Worm (Caenorhabditis elegans) whole organism, L3 larva: Measurements from ENCODE around the gene tbb-1.
"Not testable (repeated sequence)": the region's sequence is repeated elsewhere in the genome, so short reads cannot be mapped to it uniquely, and the experiment has no call there.

ENCODE experiments used
- ZK546.5 ChIP-seq: sonication (generic microtip); optimal IDR thresholded peaks from 2 replicates; lab custom pipeline; 2017; ENCODE audit warnings: missing biosample characterization, missing genetic modification characterization
- aly-2 ChIP-seq: fragments of 150-350 bp; optimal IDR thresholded peaks from 2 replicates; lab custom pipeline; 2014; ENCODE audit warnings: missing biosample characterization, missing genetic modification characterization
- ama-1 ChIP-seq: fragments of 150-350 bp; optimal IDR thresholded peaks from 2 replicates; lab custom pipeline; 2018
- ceh-16 ChIP-seq: sonication (generic microtip); optimal IDR thresholded peaks from 2 replicates; lab custom pipeline; 2017; ENCODE audit warnings: missing biosample characterization, missing genetic modification characterization
- elt-2 ChIP-seq: sonication (generic microtip); optimal IDR thresholded peaks from 2 replicates; lab custom pipeline; 2016; ENCODE audit warnings: missing genetic modification reagents, mild to moderate bottlenecking, missing genetic modification characterization, missing compliant biosample characterization
- lin-15B ChIP-seq: fragments of 150-350 bp; optimal IDR thresholded peaks from 2 replicates; lab custom pipeline; 2014; ENCODE audit warnings: missing biosample characterization, missing genetic modification characterization
- lin-39 ChIP-seq: fragments of 150-350 bp; optimal IDR thresholded peaks from 2 replicates; lab custom pipeline; 2018; ENCODE audit warnings: missing biosample characterization, missing genetic modification reagents, missing genetic modification characterization
- mdl-1 ChIP-seq: fragments of 150-350 bp; optimal IDR thresholded peaks from 2 replicates; lab custom pipeline; 2014; ENCODE audit warnings: missing biosample characterization, missing genetic modification characterization
- nfya-1 ChIP-seq: sonication (generic microtip); optimal IDR thresholded peaks from 2 replicates; lab custom pipeline; 2017; ENCODE audit warnings: missing genetic modification characterization, mild to moderate bottlenecking, missing compliant biosample characterization, antibody characterized with exemption, moderate library complexity; ENCODE audit not compliant: insufficient read depth
- nhr-28 ChIP-seq: fragments of 150-350 bp; optimal IDR thresholded peaks from 2 replicates; lab custom pipeline; 2014; ENCODE audit warnings: missing biosample characterization, missing genetic modification characterization
- pqm-1 ChIP-seq: fragments of 150-350 bp; optimal IDR thresholded peaks from 2 replicates; lab custom pipeline; 2017; ENCODE audit warnings: missing biosample characterization, missing genetic modification characterization, inconsistent platforms
- tbx-2 ChIP-seq: sonication (generic microtip); optimal IDR thresholded peaks from 2 replicates; lab custom pipeline; 2016; ENCODE audit warnings: mild to moderate bottlenecking, missing genetic modification characterization, missing compliant biosample characterization
- unc-62 ChIP-seq: fragments of 150-350 bp; sonication (generic microtip); optimal IDR thresholded peaks from 4 replicates; lab custom pipeline; 2014; ENCODE audit warnings: missing biosample characterization, missing genetic modification reagents, missing genetic modification characterization
- zag-1 ChIP-seq: fragments of 150-350 bp; optimal IDR thresholded peaks from 2 replicates; lab custom pipeline; 2014; ENCODE audit warnings: missing biosample characterization, missing genetic modification characterization

DNA sequence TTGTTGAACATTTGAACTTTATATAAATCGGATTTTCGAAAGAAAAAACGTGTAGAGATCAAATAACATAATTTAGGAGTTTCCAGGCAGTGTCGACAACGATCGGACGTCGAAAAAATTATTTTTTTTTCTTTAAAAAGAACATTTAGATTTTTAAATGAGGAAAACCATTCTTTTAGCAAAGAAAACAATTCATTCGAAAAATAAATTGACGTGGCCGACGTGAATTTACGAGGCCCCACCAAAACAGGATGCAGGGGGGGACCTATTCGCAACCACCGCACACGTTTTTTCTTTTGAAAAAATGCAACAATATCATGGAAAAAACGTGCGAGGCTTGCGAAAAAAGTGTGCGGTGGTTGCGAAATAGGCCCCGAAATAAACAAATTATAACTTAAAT lies 7.8 kb upstream of the tbb-1 start, which contains the start of gene enu-3.6:
- TF ChIP-seq lin-15B (tag; lab: Kevin White, UChicago); nhr-28 (tag; lab: Kevin White, UChicago); nfya-1 (tag; lab: Kevin White, UChicago); lin-39 (tag; lab: Kevin White, UChicago); unc-62 (GFP tag; lab: Kevin White, UChicago); ZK546.5 (tag; lab: Kevin White, UChicago); tbx-2 (tag; lab: Kevin White, UChicago); ama-1 (lab: Kevin White, UChicago); ceh-16 (tag; lab: Kevin White, UChicago); zag-1; mdl-1 (tag; lab: Kevin White, UChicago); pqm-1 (tag; lab: Kevin White, UChicago); aly-2 (tag; lab: Kevin White, UChicago): not testable (repeated sequence)
- peak; percentile 1 for TF ChIP-seq elt-2 (tag; lab: Kevin White, UChicago)
